Worm (Caenorhabditis elegans) whole organism, young adult: Measurements from ENCODE around the gene zipt-9.

Experiments
- B0336.3 ChIP-seq: fragments of 200-800 bp; sonication (Bioruptor generic); IDR thresholded peaks from 2 replicates; pipeline ENCODE4 v1.3.6; 2022; ENCODE audit warnings: missing genetic modification characterization, missing compliant biosample characterization
- F23B12.7 ChIP-seq: sonication (generic microtip); optimal IDR thresholded peaks from 2 replicates; lab custom pipeline; 2017; ENCODE audit warnings: missing genetic modification characterization, mild to moderate bottlenecking, missing compliant biosample characterization, antibody characterized with exemption, moderate library complexity; ENCODE audit not compliant: insufficient read depth
- T26A5.8 ChIP-seq: sonication (generic microtip); optimal IDR thresholded peaks from 2 replicates; lab custom pipeline; 2016; ENCODE audit warnings: missing genetic modification characterization, missing compliant biosample characterization
- aptf-3 ChIP-seq: fragments of 200-800 bp; sonication (Bioruptor generic); IDR thresholded peaks from 2 replicates; pipeline ENCODE4 v1.3.6; 2022; ENCODE audit warnings: missing genetic modification characterization, missing compliant biosample characterization
- ceh-27 ChIP-seq: fragments of 200-800 bp; sonication (Bioruptor generic); optimal IDR thresholded peaks from 2 replicates; lab custom pipeline; 2018; ENCODE audit warnings: mild to moderate bottlenecking, missing genetic modification characterization, moderate library complexity, missing compliant biosample characterization
- ceh-58 ChIP-seq: fragments of 200-800 bp; sonication (Bioruptor generic); IDR thresholded peaks from 2 replicates; pipeline ENCODE4 v1.3.6; 2022; ENCODE audit warnings: missing genetic modification characterization, missing compliant biosample characterization
- hlh-26 ChIP-seq: fragments of 200-800 bp; sonication (Bioruptor generic); conservative IDR thresholded peaks from 2 replicates; pipeline ENCODE4 v1.3.6; 2022; ENCODE audit warnings: missing genetic modification reagents, missing genetic modification characterization, missing compliant biosample characterization
- hmg-20 ChIP-seq: fragments of 200-800 bp; sonication (Bioruptor generic); IDR thresholded peaks from 2 replicates; pipeline ENCODE4 v1.3.6; 2022; ENCODE audit warnings: missing genetic modification reagents, missing genetic modification characterization, missing compliant biosample characterization
- madf-3 ChIP-seq: fragments of 200-800 bp; sonication (Bioruptor generic); IDR thresholded peaks from 2 replicates; pipeline ENCODE4 v1.3.6; 2022; ENCODE audit warnings: missing genetic modification reagents, missing genetic modification characterization, missing compliant biosample characterization
- nhr-179 ChIP-seq: sonication (generic microtip); optimal IDR thresholded peaks from 2 replicates; lab custom pipeline; 2016; ENCODE audit warnings: mild to moderate bottlenecking, missing genetic modification characterization, missing compliant biosample characterization
- sdz-38 ChIP-seq: sonication (generic microtip); optimal IDR thresholded peaks from 2 replicates; lab custom pipeline; 2016; ENCODE audit warnings: missing genotype, missing genetic modification characterization, missing compliant biosample characterization
- snpc-4 ChIP-seq, 5 experiments: fragments of 150-350 bp in 1 of 5; sonication (generic microtip) in 4 of 5; optimal IDR thresholded peaks; 2 replicates each; lab custom pipeline; 2014 to 2018; ENCODE audit warnings: missing genetic modification characterization in 5 of 5, missing biosample characterization in 3 of 5, antibody characterized with exemption in 2 of 5, mild to moderate bottlenecking in 2 of 5, missing compliant biosample characterization in 2 of 5, missing genotype in 2 of 5, moderate library complexity in 2 of 5, missing genetic modification reagents in 1 of 5
- tlf-1 ChIP-seq: fragments of 200-800 bp; sonication (Bioruptor generic); optimal IDR thresholded peaks from 2 replicates; lab custom pipeline; 2018; ENCODE audit warnings: mild to moderate bottlenecking, missing genetic modification characterization, missing compliant biosample characterization
- unc-62 ChIP-seq: fragments of 150-350 bp; optimal IDR thresholded peaks from 2 replicates; lab custom pipeline; 2014; ENCODE audit warnings: missing biosample characterization, missing genetic modification reagents, missing genetic modification characterization

- no peak for TF ChIP-seq tlf-1 (GFP tag; lab: Kevin White, UChicago)
- TF ChIP-seq B0336.3 (GFP tag; lab: Robert Waterston, UW): no peak
- no peak for TF ChIP-seq sdz-38 (tag; lab: Kevin White, UChicago)
- no peak for TF ChIP-seq aptf-3 (GFP tag; lab: Robert Waterston, UW)
- TF ChIP-seq madf-3 (GFP tag; lab: Robert Waterston, UW): no peak
- no peak for TF ChIP-seq F23B12.7
- TF ChIP-seq ceh-27 (GFP tag; lab: Kevin White, UChicago): no peak
- no peak for TF ChIP-seq hmg-20 (GFP tag; lab: Robert Waterston, UW)
- TF ChIP-seq T26A5.8 (tag; lab: Kevin White, UChicago): no peak
- no peak for TF ChIP-seq nhr-179 (tag; lab: Kevin White, UChicago)
- TF ChIP-seq unc-62 (GFP tag; lab: Kevin White, UChicago): no peak
- TF ChIP-seq ceh-58 (GFP tag; lab: Robert Waterston, UW): no peak
- no peak for TF ChIP-seq hlh-26 (GFP tag; lab: Robert Waterston, UW)
- TF ChIP-seq snpc-4 (GFP tag; optimal IDR thresholded peaks at IDR 0.05; lab: Kevin White, UChicago): no peak
- TF ChIP-seq snpc-4 (tag; optimal IDR thresholded peaks at IDR 0.05; lab: Kevin White, UChicago): no peak
Observed at ce11 chrV:13724781-13725180, 9.7 kb upstream of the zipt-9 start, which contains the start of gene F35E12.2.
